Worm (Caenorhabditis elegans): ENCODE results near the gene C47A4.5.

DNA sequence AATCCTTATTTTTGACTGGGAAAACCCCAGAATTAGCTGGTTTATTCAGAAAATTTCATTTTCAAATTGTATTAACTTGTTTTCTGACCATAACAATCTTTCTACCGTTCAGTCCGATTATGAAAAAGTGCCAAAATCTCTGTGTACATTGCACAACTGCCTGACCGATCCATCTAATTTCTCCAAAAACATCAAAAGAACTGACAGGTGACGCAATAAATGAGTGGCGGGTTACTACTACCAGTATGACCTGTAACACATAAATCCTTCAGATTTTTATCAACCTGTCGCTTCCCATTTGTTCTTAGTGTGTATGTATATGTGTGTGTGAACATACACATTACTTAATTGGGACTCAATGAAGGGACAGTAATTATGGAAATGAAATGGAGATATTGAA lies 28.8 kb upstream of the C47A4.5 start:
- no peak for TF ChIP-seq egl-27 (tag; optimal IDR thresholded peaks at IDR 0.05)
- TF ChIP-seq nhr-77 (tag; optimal IDR thresholded peaks at IDR 0.05) = no peak
- no peak for TF ChIP-seq alr-1 (tag; optimal IDR thresholded peaks at IDR 0.05)
- no peak for TF ChIP-seq skn-1 (tag; optimal IDR thresholded peaks at IDR 0.05)

Measured in whole organism, L2 larva.